Fruit fly (Drosophila melanogaster) whole organism: ENCODE results near the gene CG10154.

Experiments
- CG8478 ChIP-seq: fragments of >200 bp; optimal IDR thresholded peaks from 2 replicates; lab custom pipeline; 2018; ENCODE audit warnings: inconsistent platforms
- psq ChIP-seq: fragments of >200 bp; optimal IDR thresholded peaks from 2 replicates; lab custom pipeline; 2017

- TF ChIP-seq psq (lab: Kevin White, UChicago) (no peak), CG8478 (lab: Kevin White, UChicago) (no peak)
These were observed 30.1 kb downstream of the CG10154 start for dm6 chr3L:13406873-13407272.
